Worm (Caenorhabditis elegans) whole organism, early embryonic: ENCODE results near the gene F46F5.13.

ENCODE experiments used
- B0310.2 ChIP-seq: sonication (generic microtip); optimal IDR thresholded peaks from 2 replicates; lab custom pipeline; 2016; ENCODE audit warnings: mild to moderate bottlenecking, missing genetic modification characterization, missing compliant biosample characterization
- F13C5.2 ChIP-seq: sonication (generic microtip); optimal IDR thresholded peaks from 2 replicates; lab custom pipeline; 2017; ENCODE audit warnings: mild to moderate bottlenecking, missing genetic modification characterization, inconsistent platforms, missing compliant biosample characterization
- aly-1 ChIP-seq: sonication (generic microtip); optimal IDR thresholded peaks from 2 replicates; lab custom pipeline; 2016; ENCODE audit warnings: missing genetic modification characterization, missing compliant biosample characterization
- ama-1 ChIP-seq: fragments of 150-350 bp; optimal IDR thresholded peaks from 2 replicates; lab custom pipeline; 2014
- ceh-13 ChIP-seq: fragments of 200-800 bp; sonication (Bioruptor generic); optimal IDR thresholded peaks from 2 replicates; lab custom pipeline; 2018; ENCODE audit warnings: mild to moderate bottlenecking, missing genetic modification characterization, missing compliant biosample characterization
- ceh-36 ChIP-seq: sonication (generic microtip); optimal IDR thresholded peaks from 2 replicates; lab custom pipeline; 2016; ENCODE audit warnings: missing genetic modification characterization, inconsistent platforms, missing compliant biosample characterization
- flt-1 ChIP-seq: fragments of 200-800 bp; sonication (Bioruptor generic); IDR thresholded peaks from 2 replicates; pipeline ENCODE4 v1.3.6; 2022; ENCODE audit warnings: missing genetic modification characterization, missing compliant biosample characterization
- hmbx-1 ChIP-seq: sonication (generic microtip); optimal IDR thresholded peaks from 2 replicates; lab custom pipeline; 2016; ENCODE audit warnings: mild to moderate bottlenecking, missing genetic modification characterization, missing compliant biosample characterization
- hmg-4 ChIP-seq: fragments of 200-800 bp; sonication (Bioruptor generic); optimal IDR thresholded peaks from 2 replicates; lab custom pipeline; 2018; ENCODE audit warnings: mild to moderate bottlenecking, missing genetic modification characterization, missing compliant biosample characterization
- hnd-1 ChIP-seq: sonication (generic microtip); optimal IDR thresholded peaks from 2 replicates; lab custom pipeline; 2016; ENCODE audit warnings: missing genetic modification characterization, missing compliant biosample characterization
- pes-1 ChIP-seq: fragments of 200-800 bp; sonication (Bioruptor generic); IDR thresholded peaks from 2 replicates; pipeline ENCODE4 v1.3.6; 2022; ENCODE audit warnings: missing genetic modification reagents, missing genetic modification characterization, missing compliant biosample characterization
- scrt-1 ChIP-seq: fragments of 200-800 bp; sonication (Bioruptor generic); IDR thresholded peaks from 2 replicates; pipeline ENCODE4 v1.3.6; 2022; ENCODE audit warnings: missing genetic modification characterization, missing compliant biosample characterization
- tbx-37 ChIP-seq: fragments of 200-800 bp; sonication (Bioruptor generic); conservative IDR thresholded peaks from 2 replicates; pipeline ENCODE4 v1.3.6; 2022; ENCODE audit warnings: missing genetic modification reagents, missing genetic modification characterization, missing compliant biosample characterization
- tra-4 ChIP-seq: sonication (generic microtip); optimal IDR thresholded peaks from 2 replicates; lab custom pipeline; 2017; ENCODE audit warnings: missing genetic modification characterization, missing compliant biosample characterization

DNA sequence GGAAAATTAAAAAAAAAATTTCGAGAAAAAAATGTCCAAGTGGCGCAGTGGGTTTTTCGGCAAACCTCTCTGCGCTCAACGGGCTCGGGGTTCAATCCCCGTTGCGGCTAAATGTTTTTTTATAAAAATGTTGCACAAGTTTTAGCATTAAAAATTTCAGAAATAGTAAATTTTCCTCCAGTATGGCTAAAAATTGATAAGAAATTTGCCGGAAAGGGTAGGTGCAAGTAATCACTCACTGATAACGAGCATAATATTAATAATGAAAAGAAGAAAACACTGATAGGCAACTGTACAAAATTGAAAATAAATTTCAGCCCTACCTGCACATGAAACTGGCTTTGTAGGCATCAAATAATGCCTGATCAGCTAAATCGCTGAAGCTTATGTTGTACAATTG, 38.7 kb upstream of the F46F5.13 start:
- TF ChIP-seq scrt-1 (GFP tag; lab: Robert Waterston, UW): no peak
- TF ChIP-seq tra-4 (tag; lab: Kevin White, UChicago): no peak
- no peak for TF ChIP-seq ama-1 (lab: Kevin White, UChicago)
- no peak for TF ChIP-seq hnd-1 (tag; lab: Kevin White, UChicago)
- no peak for TF ChIP-seq tbx-37 (GFP tag; lab: Robert Waterston, UW)
- no peak for TF ChIP-seq aly-1 (tag; lab: Kevin White, UChicago)
- TF ChIP-seq B0310.2 (tag; lab: Kevin White, UChicago): no peak
- no peak for TF ChIP-seq hmg-4 (GFP tag; lab: Kevin White, UChicago)
- TF ChIP-seq flt-1 (GFP tag; lab: Robert Waterston, UW): no peak
- no peak for TF ChIP-seq F13C5.2
- TF ChIP-seq ceh-13 (GFP tag; lab: Kevin White, UChicago): no peak
- TF ChIP-seq hmbx-1 (tag; lab: Kevin White, UChicago): no peak
- TF ChIP-seq ceh-36 (tag; lab: Kevin White, UChicago): no peak
- TF ChIP-seq pes-1 (GFP tag; lab: Robert Waterston, UW): 0 out of 2 replicates have a peak, but pooled peaks have one; percentile 15
